Fruit fly (Drosophila melanogaster): ENCODE data around the gene Aldh7A1.

Aldh7A1 gene

dm6 chr3L:19263480-19264140 lies 5.1 kb downstream of the Aldh7A1 start, which contains the start of the genes CG42374 and Mettl5 (continued):
- TF ChIP-seq zfh2 (GFP tag; optimal IDR thresholded peaks at IDR 0.05) (no peak), CG10462 (GFP tag; optimal IDR thresholded peaks at IDR 0.05) (no peak), Hmr (GFP tag; optimal IDR thresholded peaks at IDR 0.05) (peak; percentile 44), tap (tag; optimal IDR thresholded peaks at IDR 0.05) (peak; percentile 24), B-H2 (GFP tag; optimal IDR thresholded peaks at IDR 0.05) (no peak), CG30431 (GFP tag; optimal IDR thresholded peaks at IDR 0.05) (no peak), CG7987 (GFP tag; optimal IDR thresholded peaks at IDR 0.05) (peak; percentile 13), rib (GFP tag; IDR thresholded peaks at IDR 0.05) (no peak), MESR4 (GFP tag; optimal IDR thresholded peaks at IDR 0.05) (peak; percentile 25), org-1 (GFP tag; optimal IDR thresholded peaks at IDR 0.05) (no peak), dati (GFP tag; IDR thresholded peaks at IDR 0.05) (no peak), CG17802 (tag; optimal IDR thresholded peaks at IDR 0.05) (no peak), nerfin-2 (GFP tag; IDR thresholded peaks at IDR 0.05; ENCODE audit: partially characterized antibody) (no peak), CG8281 (tag; optimal IDR thresholded peaks at IDR 0.05) (no peak), Oaz (GFP tag; IDR thresholded peaks at IDR 0.05) (no peak), CG13287 (GFP tag; IDR thresholded peaks at IDR 0.05; ENCODE audit: partially characterized antibody) (no peak), Xbp1 (GFP tag; optimal IDR thresholded peaks at IDR 0.05) (peak; percentile 26), ind (GFP tag; optimal IDR thresholded peaks at IDR 0.05) (peak; percentile 42), pb (GFP tag; optimal IDR thresholded peaks at IDR 0.05) (no peak), dan (GFP tag; IDR thresholded peaks at IDR 0.05) (no peak), CG15011 (GFP tag; optimal IDR thresholded peaks at IDR 0.05) (no peak), Hr39 (optimal IDR thresholded peaks at IDR 0.05) (no peak), CG10321 (GFP tag; IDR thresholded peaks at IDR 0.05) (no peak), zen (tag; optimal IDR thresholded peaks at IDR 0.05) (no peak), CG31441 (GFP tag; IDR thresholded peaks at IDR 0.05) (peak; percentile 12; the same call in 1 of the 2 replicates), lmd (GFP tag; IDR thresholded peaks at IDR 0.05) (peak; percentile 37), CG3407 (GFP tag; optimal IDR thresholded peaks at IDR 0.05) (peak; percentile 7), CG10147 (GFP tag; optimal IDR thresholded peaks at IDR 0.05) (peak; percentile 17), gcm2 (GFP tag; optimal IDR thresholded peaks at IDR 0.05) (no peak), CG10274 (GFP tag; optimal IDR thresholded peaks at IDR 0.05) (no peak), CG7357 (GFP tag; IDR thresholded peaks at IDR 0.05) (no peak), CG1529 (GFP tag; optimal IDR thresholded peaks at IDR 0.05) (no peak), Mad (GFP tag; optimal IDR thresholded peaks at IDR 0.05) (no peak), CG9437 (GFP tag; optimal IDR thresholded peaks at IDR 0.05) (no peak), CG15479 (GFP tag; optimal IDR thresholded peaks at IDR 0.05) (no peak), Hmx (GFP tag; optimal IDR thresholded peaks at IDR 0.05) (no peak), PHDP (tag; optimal IDR thresholded peaks at IDR 0.05) (peak; percentile 61), kah (GFP tag; optimal IDR thresholded peaks at IDR 0.05) (peak; percentile 24), hkb (optimal IDR thresholded peaks at IDR 0.05) (no peak), hkb (GFP tag; IDR thresholded peaks at IDR 0.05) (peak; percentile 82), lola (GFP tag; optimal IDR thresholded peaks at IDR 0.05) (peak in 1 of 3 experiments; percentile 6), CG2120 (GFP tag; optimal IDR thresholded peaks at IDR 0.05) (peak; percentile 32), hb (GFP tag; IDR thresholded peaks at IDR 0.05; ENCODE audit: partially characterized antibody) (no peak), gce (GFP tag; IDR thresholded peaks at IDR 0.05) (0 out of 3 replicates have a peak, but pooled peaks have one; percentile 47), CG8388 (GFP tag; optimal IDR thresholded peaks at IDR 0.05) (peak; percentile 38), CG10366 (GFP tag; IDR thresholded peaks at IDR 0.05) (peak; percentile 44; the same call in 1 of the 2 replicates), Pdp1 (GFP tag; optimal IDR thresholded peaks at IDR 0.05) (peak in 1 of 2 experiments; percentile 82), CG17186 (GFP tag; optimal IDR thresholded peaks at IDR 0.05) (no peak), dm (GFP tag; optimal IDR thresholded peaks at IDR 0.05) (no peak), HLH3B (GFP tag; IDR thresholded peaks at IDR 0.05) (peak; percentile 54; the same call in 1 of the 2 replicates)

Measured in whole organism, embryonic.